Worm (Caenorhabditis elegans) whole organism, L2 larva: ENCODE results near the gene egl-46.

Source experiments
- aly-2 ChIP-seq: fragments of 150-350 bp; optimal IDR thresholded peaks from 2 replicates; lab custom pipeline; 2014; ENCODE audit warnings: missing biosample characterization, missing genetic modification characterization
- lin-13 ChIP-seq: fragments of 150-350 bp; optimal IDR thresholded peaks from 2 replicates; lab custom pipeline; 2014; ENCODE audit warnings: missing biosample characterization, missing genetic modification reagents, missing genetic modification characterization

DNA sequence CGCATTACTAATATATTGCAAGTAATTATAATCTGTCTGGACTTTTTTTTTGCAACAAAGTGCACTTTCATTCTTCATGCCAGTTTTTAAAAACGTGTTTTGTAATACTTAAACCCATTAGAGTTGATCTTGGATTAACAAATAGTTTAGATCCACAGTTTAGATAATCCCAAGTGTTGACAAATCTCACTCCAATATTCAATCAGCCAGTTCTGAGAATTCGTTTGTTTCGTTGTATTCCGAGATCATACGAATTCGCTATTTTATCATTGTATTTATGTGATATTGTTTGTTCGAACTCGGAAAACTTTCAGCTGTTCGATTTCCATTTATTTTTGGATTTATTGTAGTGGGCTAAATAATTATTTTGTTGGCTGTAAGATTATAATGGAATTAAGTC is 35.6 kb downstream of the egl-46 start:
- TF ChIP-seq lin-13 (GFP tag; lab: Kevin White, UChicago): no peak
- TF ChIP-seq aly-2 (tag; lab: Kevin White, UChicago): no peak
